Fruit fly (Drosophila melanogaster): Measurements from ENCODE around the gene CG7376.

DNA sequence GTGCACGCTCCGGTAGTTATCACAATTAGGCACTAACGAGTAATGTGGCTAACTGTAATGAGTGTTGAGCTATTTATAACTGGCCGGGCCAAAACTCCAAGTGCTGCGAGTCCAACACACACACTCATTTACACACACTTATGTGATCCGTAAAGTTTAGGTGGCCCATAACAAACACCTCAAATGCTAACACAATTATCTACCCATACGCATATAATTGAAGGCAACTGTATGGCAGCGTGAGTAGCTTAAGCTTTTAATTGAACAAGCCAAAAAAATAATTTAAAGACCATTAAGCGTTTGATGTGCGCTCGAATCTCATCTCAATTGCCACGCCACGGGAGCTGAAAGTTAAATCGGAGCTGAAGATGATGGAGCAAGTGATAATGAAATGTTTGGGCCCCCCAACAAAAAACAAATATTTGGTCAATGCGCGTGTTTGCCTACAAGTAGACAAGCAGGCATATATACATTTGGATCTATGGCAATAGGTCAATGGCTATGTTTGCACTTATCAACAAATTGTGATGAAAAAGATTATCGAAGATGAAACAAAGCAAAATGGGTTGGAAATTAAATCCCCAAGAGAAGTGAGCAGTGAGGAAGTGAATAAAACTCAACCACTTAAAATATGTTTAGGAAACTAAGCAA, 34.0 kb upstream of the CG7376 start, which contains the start of gene Cpr65Av:
- no peak for TF ChIP-seq CG33017 (tag; optimal IDR thresholded peaks at IDR 0.05)
- TF ChIP-seq CG5204 (GFP tag; optimal IDR thresholded peaks at IDR 0.05): no peak
- TF ChIP-seq ovo (GFP tag; optimal IDR thresholded peaks at IDR 0.05): no peak
- no peak for TF ChIP-seq Hr96 (GFP tag; optimal IDR thresholded peaks at IDR 0.05)
- no peak for TF ChIP-seq CG12768 (GFP tag; optimal IDR thresholded peaks at IDR 0.05)
- no peak for TF ChIP-seq kay (GFP tag; ENCODE audit: borderline replicate concordance)
- no peak for TF ChIP-seq Clk (GFP tag; optimal IDR thresholded peaks at IDR 0.05)

Data from whole organism, adult.